Worm (Caenorhabditis elegans) whole organism, L1 larva: ENCODE measurements around the gene F18F11.4.

Experiments
- ceh-8 ChIP-seq: fragments of 200-800 bp; sonication (Bioruptor generic); optimal IDR thresholded peaks from 2 replicates; lab custom pipeline; 2018; ENCODE audit warnings: mild to moderate bottlenecking, missing genetic modification characterization, moderate library complexity, missing compliant biosample characterization
- ceh-82 ChIP-seq, 3 experiments: fragments of 150-350 bp in 1 of 3; sonication (generic microtip) in 2 of 3; optimal IDR thresholded peaks; 2 replicates each; lab custom pipeline; 2014 to 2017; ENCODE audit warnings: missing biosample characterization in 3 of 3, missing genetic modification characterization in 3 of 3
- egl-27 ChIP-seq, 2 experiments: fragments of 150-350 bp in 1 of 2; sonication (generic microtip); optimal IDR thresholded peaks; 3 replicates each; lab custom pipeline; 2017 to 2018; ENCODE audit warnings: missing biosample characterization in 2 of 2, missing genetic modification characterization in 2 of 2, missing genetic modification reagents in 2 of 2
- lin-13 ChIP-seq: fragments of 150-350 bp; optimal IDR thresholded peaks from 2 replicates; lab custom pipeline; 2014; ENCODE audit warnings: missing biosample characterization, missing genetic modification reagents, missing genetic modification characterization
- lin-15B ChIP-seq: fragments of 150-350 bp; sonication (generic microtip); optimal IDR thresholded peaks from 3 replicates; lab custom pipeline; 2014; ENCODE audit warnings: missing biosample characterization, missing genetic modification characterization
- mdl-1 ChIP-seq, 2 experiments: fragments of 150-350 bp; optimal IDR thresholded peaks; 2 replicates each; lab custom pipeline; 2014 to 2017; ENCODE audit warnings: missing biosample characterization in 2 of 2, missing genetic modification characterization in 2 of 2, inconsistent platforms in 1 of 2
- nhr-237 ChIP-seq: fragments of 150-350 bp; optimal IDR thresholded peaks from 2 replicates; lab custom pipeline; 2014; ENCODE audit warnings: missing biosample characterization, missing genetic modification characterization
- skn-1 ChIP-seq: fragments of 150-350 bp; optimal IDR thresholded peaks from 2 replicates; lab custom pipeline; 2014; ENCODE audit warnings: missing biosample characterization, missing genetic modification characterization
- ztf-11 ChIP-seq, 2 experiments: sonication (generic microtip); optimal IDR thresholded peaks; 2 replicates each; lab custom pipeline; 2016 to 2017; ENCODE audit warnings: missing genetic modification characterization in 2 of 2, missing biosample characterization in 1 of 2, missing compliant biosample characterization in 1 of 2

DNA sequence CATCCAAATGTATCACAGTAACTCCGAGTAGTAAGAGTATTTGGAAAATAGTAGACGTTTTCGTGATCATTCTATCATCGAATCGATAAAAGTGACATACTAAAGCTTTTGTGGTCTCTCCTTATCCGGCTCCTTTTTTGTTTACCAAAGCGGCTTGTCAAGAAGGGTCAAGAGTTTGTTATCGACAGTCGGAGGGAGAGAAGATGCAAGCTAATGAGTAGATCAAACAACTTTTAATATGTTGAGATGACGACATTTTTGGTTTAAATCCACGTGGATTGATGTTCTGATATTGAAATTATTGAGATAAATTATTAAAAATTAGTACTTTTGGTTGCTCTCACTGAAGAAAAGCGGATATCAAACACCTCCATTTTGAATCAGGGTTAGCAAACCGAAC is 39.3 kb upstream of the F18F11.4 start, which contains the start of gene T21D12.7:
- TF ChIP-seq ceh-82 (tag; optimal IDR thresholded peaks at IDR 0.05; lab: Kevin White, UChicago) (no peak), ceh-8 (GFP tag; lab: Kevin White, UChicago) (no peak), ztf-11 (tag; optimal IDR thresholded peaks at IDR 0.05; lab: Kevin White, UChicago) (no peak), egl-27 (tag; optimal IDR thresholded peaks at IDR 0.05; lab: Kevin White, UChicago) (no peak), nhr-237 (tag; lab: Kevin White, UChicago) (no peak), lin-15B (tag; lab: Kevin White, UChicago) (no peak), lin-13 (GFP tag; lab: Kevin White, UChicago) (no peak), skn-1 (tag; lab: Kevin White, UChicago) (no peak), mdl-1 (tag; optimal IDR thresholded peaks at IDR 0.05; lab: Kevin White, UChicago) (no peak)
